ENCODE assay signal across 1 worm cellular context in the genomic region with DNA sequence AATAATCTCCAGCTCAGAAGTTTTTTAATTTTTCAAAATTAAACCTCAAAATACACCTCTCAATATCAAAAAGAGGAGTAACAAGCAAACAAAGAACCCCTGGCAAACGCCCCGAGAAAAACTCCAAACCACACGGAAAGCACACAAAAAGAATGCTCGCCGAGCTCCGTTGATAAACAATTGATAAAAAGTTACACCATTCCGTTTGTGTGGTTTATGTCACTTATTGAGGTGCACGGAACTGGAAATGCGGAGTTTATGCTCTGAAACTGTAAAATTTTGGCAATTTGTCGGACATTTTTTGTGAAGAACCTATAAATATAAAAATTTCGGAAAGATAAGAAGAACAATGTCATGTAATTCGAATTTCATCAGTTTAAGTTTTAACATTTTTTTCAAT.
A peak's percentile ranks its signal among the peaks of the same experiment; 100 is the strongest.
TF ChIP-seq lines count a peak whose summit lies in the region.

No protein-coding gene starts in this region.

TF ChIP-seq in whole organism, L2 larva, 48 proteins besides CTCF, POLR2A, EP300 and RAD21 (continued from another document):
- TF ChIP-seq gmeb-1 (tag; optimal IDR thresholded peaks at IDR 0.05; lab: Kevin White, UChicago) (peak; percentile 18), ama-1 (optimal IDR thresholded peaks at IDR 0.05; lab: Kevin White, UChicago) (no peak), unc-62 (GFP tag; optimal IDR thresholded peaks at IDR 0.05; lab: Kevin White, UChicago) (no peak), blmp-1 (tag; optimal IDR thresholded peaks at IDR 0.05; lab: Kevin White, UChicago; ENCODE audit: insufficient read depth) (no peak), nhr-23 (tag; optimal IDR thresholded peaks at IDR 0.05; lab: Kevin White, UChicago) (no peak), R02D3.7 (tag; optimal IDR thresholded peaks at IDR 0.05; lab: Kevin White, UChicago) (no peak), ztf-1 (GFP tag; conservative IDR thresholded peaks at IDR 0.05; lab: Robert Waterston, UW) (no peak), egl-27 (tag; optimal IDR thresholded peaks at IDR 0.05; lab: Kevin White, UChicago) (no peak), elt-3 (tag; optimal IDR thresholded peaks at IDR 0.05; lab: Kevin White, UChicago) (no peak), fos-1 (tag; optimal IDR thresholded peaks at IDR 0.05; lab: Kevin White, UChicago) (peak; percentile 75), sma-3 (GFP tag; optimal IDR thresholded peaks at IDR 0.05; lab: Kevin White, UChicago) (no peak), crh-2 (tag; optimal IDR thresholded peaks at IDR 0.05; lab: Kevin White, UChicago) (peak; percentile 42)
TF ChIP-seq in whole organism, L2 larva: peak in this region for 4.
